Worm (Caenorhabditis elegans) whole organism, mixed stage, embryonic: ENCODE data around the gene ent-2.

Experiments used
- M03D4.4 ChIP-seq: sonication (generic microtip); optimal IDR thresholded peaks from 2 replicates; lab custom pipeline; 2017; ENCODE audit warnings: mild to moderate bottlenecking, missing genetic modification characterization, missing compliant biosample characterization
- blmp-1 ChIP-seq: fragments of 150-350 bp; optimal IDR thresholded peaks from 2 replicates; lab custom pipeline; 2014; ENCODE audit warnings: missing biosample characterization, missing genetic modification characterization
- ceh-39 ChIP-seq: fragments of 150-350 bp; optimal IDR thresholded peaks from 2 replicates; lab custom pipeline; 2014; ENCODE audit warnings: missing biosample characterization, missing genetic modification characterization
- ceh-43 ChIP-seq: fragments of 200-800 bp; sonication (Bioruptor generic); optimal IDR thresholded peaks from 2 replicates; lab custom pipeline; 2018; ENCODE audit warnings: mild to moderate bottlenecking, missing genetic modification characterization, moderate library complexity, missing compliant biosample characterization
- ceh-83 ChIP-seq: fragments of 200-800 bp; sonication (Bioruptor generic); optimal IDR thresholded peaks from 2 replicates; lab custom pipeline; 2018; ENCODE audit warnings: mild to moderate bottlenecking, missing genetic modification characterization, missing compliant biosample characterization
- ces-1 ChIP-seq: fragments of 150-350 bp; optimal IDR thresholded peaks from 2 replicates; lab custom pipeline; 2014; ENCODE audit warnings: missing biosample characterization, missing genetic modification reagents, missing genetic modification characterization
- drap-1 ChIP-seq: fragments of 200-800 bp; sonication (Bioruptor generic); optimal IDR thresholded peaks from 3 replicates; lab custom pipeline; 2018; ENCODE audit warnings: mild to moderate bottlenecking, missing genetic modification characterization, missing compliant biosample characterization
- elt-1 ChIP-seq: sonication (generic microtip); optimal IDR thresholded peaks from 2 replicates; lab custom pipeline; 2017; ENCODE audit warnings: missing genetic modification characterization, mild to moderate bottlenecking, missing compliant biosample characterization, antibody characterized with exemption, moderate library complexity, borderline replicate concordance; ENCODE audit not compliant: insufficient read depth
- elt-3 ChIP-seq: fragments of 150-350 bp; optimal IDR thresholded peaks from 2 replicates; lab custom pipeline; 2014; ENCODE audit warnings: missing biosample characterization, missing genetic modification characterization
- flh-1 ChIP-seq: fragments of 200-800 bp; sonication (Bioruptor generic); optimal IDR thresholded peaks from 2 replicates; lab custom pipeline; 2018; ENCODE audit warnings: mild to moderate bottlenecking, missing genetic modification characterization, moderate library complexity, missing compliant biosample characterization
- ham-2 ChIP-seq: fragments of 200-800 bp; sonication (Bioruptor generic); optimal IDR thresholded peaks from 2 replicates; lab custom pipeline; 2018; ENCODE audit warnings: mild to moderate bottlenecking, missing genetic modification characterization, missing compliant biosample characterization
- hlh-1 ChIP-seq: fragments of 150-350 bp; optimal IDR thresholded peaks from 2 replicates; lab custom pipeline; 2014; ENCODE audit warnings: missing biosample characterization, missing genetic modification reagents, missing genetic modification characterization
- lin-13 ChIP-seq: fragments of 150-350 bp; optimal IDR thresholded peaks from 2 replicates; lab custom pipeline; 2014; ENCODE audit warnings: missing biosample characterization, missing genetic modification characterization
- lin-32 ChIP-seq: fragments of 200-800 bp; sonication (Bioruptor generic); optimal IDR thresholded peaks from 2 replicates; lab custom pipeline; 2018; ENCODE audit warnings: mild to moderate bottlenecking, missing genetic modification characterization, missing compliant biosample characterization
- lsy-2 ChIP-seq: fragments of 150-350 bp; optimal IDR thresholded peaks from 2 replicates; lab custom pipeline; 2014; ENCODE audit warnings: missing biosample characterization, missing genetic modification characterization
- mab-5 ChIP-seq: fragments of 150-350 bp; optimal IDR thresholded peaks from 2 replicates; lab custom pipeline; 2014; ENCODE audit warnings: missing biosample characterization, missing genetic modification characterization
- mep-1 ChIP-seq: fragments of 150-350 bp; optimal IDR thresholded peaks from 2 replicates; lab custom pipeline; 2017; ENCODE audit warnings: missing biosample characterization, missing genetic modification reagents, missing genetic modification characterization, inconsistent platforms
- mls-2 ChIP-seq: sonication (generic microtip); optimal IDR thresholded peaks from 2 replicates; lab custom pipeline; 2016; ENCODE audit warnings: mild to moderate bottlenecking, missing genetic modification characterization, moderate library complexity, missing compliant biosample characterization
- nhr-12 ChIP-seq: fragments of 150-350 bp; optimal IDR thresholded peaks from 2 replicates; lab custom pipeline; 2014; ENCODE audit warnings: missing biosample characterization, missing genetic modification characterization
- nhr-2 ChIP-seq: fragments of 150-350 bp; optimal IDR thresholded peaks from 2 replicates; lab custom pipeline; 2014; ENCODE audit warnings: missing biosample characterization, missing genetic modification characterization
- nhr-237 ChIP-seq: fragments of 150-350 bp; optimal IDR thresholded peaks from 2 replicates; lab custom pipeline; 2014; ENCODE audit warnings: missing biosample characterization, missing genetic modification characterization
- nhr-28 ChIP-seq: fragments of 150-350 bp; optimal IDR thresholded peaks from 2 replicates; lab custom pipeline; 2014; ENCODE audit warnings: missing biosample characterization, missing genetic modification characterization
- nhr-76 ChIP-seq: sonication (generic microtip); optimal IDR thresholded peaks from 2 replicates; lab custom pipeline; 2017; ENCODE audit warnings: missing biosample characterization, missing genetic modification characterization
- sem-2 ChIP-seq: fragments of 200-800 bp; sonication (Bioruptor generic); optimal IDR thresholded peaks from 2 replicates; lab custom pipeline; 2018; ENCODE audit warnings: mild to moderate bottlenecking, missing genetic modification characterization, missing compliant biosample characterization
- snpc-4 ChIP-seq: fragments of 150-350 bp; optimal IDR thresholded peaks from 2 replicates; lab custom pipeline; 2014; ENCODE audit warnings: missing biosample characterization, missing genetic modification characterization
- sptf-1 ChIP-seq: sonication (generic microtip); optimal IDR thresholded peaks from 2 replicates; lab custom pipeline; 2017; ENCODE audit warnings: mild to moderate bottlenecking, missing genetic modification characterization, moderate library complexity, missing compliant biosample characterization
- tbx-8 ChIP-seq: fragments of 200-800 bp; sonication (Bioruptor generic); optimal IDR thresholded peaks from 2 replicates; lab custom pipeline; 2018; ENCODE audit warnings: mild to moderate bottlenecking, missing genetic modification characterization, moderate library complexity, missing compliant biosample characterization
- unc-120 ChIP-seq: sonication (generic microtip); optimal IDR thresholded peaks from 2 replicates; lab custom pipeline; 2017; ENCODE audit warnings: missing genetic modification characterization, missing compliant biosample characterization; ENCODE audit not compliant: poor library complexity, severe bottlenecking
- unc-62 ChIP-seq: fragments of 150-350 bp; optimal IDR thresholded peaks from 2 replicates; lab custom pipeline; 2014; ENCODE audit warnings: missing biosample characterization, missing genetic modification reagents, missing genetic modification characterization
- zip-8 ChIP-seq: fragments of 150-350 bp; optimal IDR thresholded peaks from 2 replicates; lab custom pipeline; 2014; ENCODE audit warnings: missing biosample characterization, missing genetic modification characterization

The ent-2 gene

ce11 chrX:15627814-15628213 is 26.9 kb downstream of the ent-2 start:
- no peak for TF ChIP-seq lin-32 (GFP tag; lab: Kevin White, UChicago)
- TF ChIP-seq mab-5: no peak
- TF ChIP-seq ces-1 (GFP tag; lab: Kevin White, UChicago): peak; percentile 62
- TF ChIP-seq lsy-2 (tag; lab: Kevin White, UChicago): no peak
- no peak for TF ChIP-seq drap-1 (GFP tag; lab: Kevin White, UChicago)
- no peak for TF ChIP-seq sptf-1 (tag; lab: Kevin White, UChicago)

- no peak for TF ChIP-seq nhr-237 (tag; lab: Kevin White, UChicago)
These were observed 28.1 kb downstream of the ent-2 start for ce11 chrX:15628945-15629344.

- TF ChIP-seq lin-32 (GFP tag; lab: Kevin White, UChicago): no peak
- no peak for TF ChIP-seq nhr-2 (tag; lab: Kevin White, UChicago)
- no peak for TF ChIP-seq mep-1
- TF ChIP-seq elt-3 (tag; lab: Kevin White, UChicago): no peak
- TF ChIP-seq nhr-12: no peak
- TF ChIP-seq mls-2 (tag; lab: Kevin White, UChicago): no peak
- TF ChIP-seq unc-62 (GFP tag; lab: Kevin White, UChicago): no peak
- no peak for TF ChIP-seq ceh-83 (GFP tag; lab: Kevin White, UChicago)
- TF ChIP-seq lin-13: no peak
- TF ChIP-seq sptf-1 (tag; lab: Kevin White, UChicago): no peak
- no peak for TF ChIP-seq elt-1 (tag; lab: Kevin White, UChicago)
- no peak for TF ChIP-seq blmp-1 (tag; lab: Kevin White, UChicago)
- no peak for TF ChIP-seq sem-2
- TF ChIP-seq ceh-43 (GFP tag; lab: Kevin White, UChicago): no peak
- TF ChIP-seq lsy-2 (tag; lab: Kevin White, UChicago): no peak
- TF ChIP-seq ham-2: no peak
- TF ChIP-seq flh-1 (GFP tag; lab: Kevin White, UChicago): no peak
- TF ChIP-seq, all 35 proteins: peak for 0
These were observed 28.7 kb downstream of the ent-2 start for ce11 chrX:15629615-15630014.

- TF ChIP-seq lin-13 (no peak), unc-120 (no peak), tbx-8 (GFP tag; lab: Kevin White, UChicago) (no peak), blmp-1 (tag; lab: Kevin White, UChicago) (no peak)
These were observed 29.5 kb downstream of the ent-2 start, which contains the start of gene K09E9.4 for ce11 chrX:15630340-15630739. Gene K09E9.4, minus strand, starts transcription at chrX:15630440.

- TF ChIP-seq sptf-1 (tag; lab: Kevin White, UChicago) (peak; percentile 51), ces-1 (GFP tag; lab: Kevin White, UChicago) (peak; percentile 38), mls-2 (tag; lab: Kevin White, UChicago) (peak; percentile 34), elt-3 (tag; lab: Kevin White, UChicago) (no peak), zip-8 (tag; lab: Kevin White, UChicago) (no peak), unc-120 (no peak), ceh-83 (GFP tag; lab: Kevin White, UChicago) (peak; percentile 6), snpc-4 (tag; lab: Kevin White, UChicago) (no peak), M03D4.4 (tag; lab: Kevin White, UChicago) (peak; percentile 23), nhr-28 (no peak)
These were observed 29.9 kb downstream of the ent-2 start for ce11 chrX:15630790-15631204.

- TF ChIP-seq hlh-1 (tag; lab: Kevin White, UChicago) (no peak), lin-13 (no peak), ces-1 (GFP tag; lab: Kevin White, UChicago) (peak; percentile 76)
- TF ChIP-seq, all 35 proteins: peak for 1
These were observed 33.1 kb downstream of the ent-2 start for ce11 chrX:15633964-15634363.

- TF ChIP-seq nhr-76 (tag; lab: Kevin White, UChicago) (no peak), unc-62 (GFP tag; lab: Kevin White, UChicago) (no peak), drap-1 (GFP tag; lab: Kevin White, UChicago) (no peak), lin-32 (GFP tag; lab: Kevin White, UChicago) (no peak), zip-8 (tag; lab: Kevin White, UChicago) (no peak), tbx-8 (GFP tag; lab: Kevin White, UChicago) (no peak), sem-2 (no peak), lsy-2 (tag; lab: Kevin White, UChicago) (no peak), ceh-39 (tag; lab: Kevin White, UChicago) (no peak), snpc-4 (tag; lab: Kevin White, UChicago) (no peak), nhr-2 (tag; lab: Kevin White, UChicago) (no peak)
These were observed 39.7 kb downstream of the ent-2 start, which contains the start of gene K09E9.7 for ce11 chrX:15640603-15641002. Gene K09E9.7, plus strand, starts transcription at chrX:15640903.
